Worm (Caenorhabditis elegans) whole organism, mixed stage, embryonic: ENCODE data around the gene rpc-2.

ENCODE experiments used
- M03D4.4 ChIP-seq: sonication (generic microtip); optimal IDR thresholded peaks from 2 replicates; lab custom pipeline; 2017; ENCODE audit warnings: mild to moderate bottlenecking, missing genetic modification characterization, missing compliant biosample characterization
- bed-3 ChIP-seq: fragments of 200-800 bp; sonication (Bioruptor generic); optimal IDR thresholded peaks from 3 replicates; lab custom pipeline; 2018; ENCODE audit warnings: mild to moderate bottlenecking, missing genetic modification characterization, moderate library complexity, missing compliant biosample characterization
- blmp-1 ChIP-seq: fragments of 150-350 bp; optimal IDR thresholded peaks from 2 replicates; lab custom pipeline; 2014; ENCODE audit warnings: missing biosample characterization, missing genetic modification characterization
- ceh-39 ChIP-seq: fragments of 150-350 bp; optimal IDR thresholded peaks from 2 replicates; lab custom pipeline; 2014; ENCODE audit warnings: missing biosample characterization, missing genetic modification characterization
- ceh-43 ChIP-seq: fragments of 200-800 bp; sonication (Bioruptor generic); optimal IDR thresholded peaks from 2 replicates; lab custom pipeline; 2018; ENCODE audit warnings: mild to moderate bottlenecking, missing genetic modification characterization, moderate library complexity, missing compliant biosample characterization
- ceh-83 ChIP-seq: fragments of 200-800 bp; sonication (Bioruptor generic); optimal IDR thresholded peaks from 2 replicates; lab custom pipeline; 2018; ENCODE audit warnings: mild to moderate bottlenecking, missing genetic modification characterization, missing compliant biosample characterization
- cnd-1 ChIP-seq: fragments of 200-800 bp; sonication (Bioruptor generic); optimal IDR thresholded peaks from 2 replicates; lab custom pipeline; 2018; ENCODE audit warnings: mild to moderate bottlenecking, missing genetic modification characterization, missing compliant biosample characterization
- drap-1 ChIP-seq: fragments of 200-800 bp; sonication (Bioruptor generic); optimal IDR thresholded peaks from 3 replicates; lab custom pipeline; 2018; ENCODE audit warnings: mild to moderate bottlenecking, missing genetic modification characterization, missing compliant biosample characterization
- elt-1 ChIP-seq: sonication (generic microtip); optimal IDR thresholded peaks from 2 replicates; lab custom pipeline; 2017; ENCODE audit warnings: missing genetic modification characterization, mild to moderate bottlenecking, missing compliant biosample characterization, antibody characterized with exemption, moderate library complexity, borderline replicate concordance; ENCODE audit not compliant: insufficient read depth
- elt-3 ChIP-seq: fragments of 150-350 bp; optimal IDR thresholded peaks from 2 replicates; lab custom pipeline; 2014; ENCODE audit warnings: missing biosample characterization, missing genetic modification characterization
- flh-1 ChIP-seq: fragments of 200-800 bp; sonication (Bioruptor generic); optimal IDR thresholded peaks from 2 replicates; lab custom pipeline; 2018; ENCODE audit warnings: mild to moderate bottlenecking, missing genetic modification characterization, moderate library complexity, missing compliant biosample characterization
- lin-13 ChIP-seq: fragments of 150-350 bp; optimal IDR thresholded peaks from 2 replicates; lab custom pipeline; 2014; ENCODE audit warnings: missing biosample characterization, missing genetic modification characterization
- lin-32 ChIP-seq: fragments of 200-800 bp; sonication (Bioruptor generic); optimal IDR thresholded peaks from 2 replicates; lab custom pipeline; 2018; ENCODE audit warnings: mild to moderate bottlenecking, missing genetic modification characterization, missing compliant biosample characterization
- lsy-2 ChIP-seq: fragments of 150-350 bp; optimal IDR thresholded peaks from 2 replicates; lab custom pipeline; 2014; ENCODE audit warnings: missing biosample characterization, missing genetic modification characterization
- mep-1 ChIP-seq: fragments of 150-350 bp; optimal IDR thresholded peaks from 2 replicates; lab custom pipeline; 2017; ENCODE audit warnings: missing biosample characterization, missing genetic modification reagents, missing genetic modification characterization, inconsistent platforms
- mls-2 ChIP-seq: sonication (generic microtip); optimal IDR thresholded peaks from 2 replicates; lab custom pipeline; 2016; ENCODE audit warnings: mild to moderate bottlenecking, missing genetic modification characterization, moderate library complexity, missing compliant biosample characterization
- nhr-12 ChIP-seq: fragments of 150-350 bp; optimal IDR thresholded peaks from 2 replicates; lab custom pipeline; 2014; ENCODE audit warnings: missing biosample characterization, missing genetic modification characterization
- nhr-2 ChIP-seq: fragments of 150-350 bp; optimal IDR thresholded peaks from 2 replicates; lab custom pipeline; 2014; ENCODE audit warnings: missing biosample characterization, missing genetic modification characterization
- nhr-237 ChIP-seq: fragments of 150-350 bp; optimal IDR thresholded peaks from 2 replicates; lab custom pipeline; 2014; ENCODE audit warnings: missing biosample characterization, missing genetic modification characterization
- nhr-28 ChIP-seq: fragments of 150-350 bp; optimal IDR thresholded peaks from 2 replicates; lab custom pipeline; 2014; ENCODE audit warnings: missing biosample characterization, missing genetic modification characterization
- nhr-76 ChIP-seq: sonication (generic microtip); optimal IDR thresholded peaks from 2 replicates; lab custom pipeline; 2017; ENCODE audit warnings: missing biosample characterization, missing genetic modification characterization
- pha-4 ChIP-seq: fragments of 150-350 bp; optimal IDR thresholded peaks from 2 replicates; lab custom pipeline; 2018; ENCODE audit warnings: missing biosample characterization, missing genetic modification reagents, missing genetic modification characterization
- sem-2 ChIP-seq: fragments of 200-800 bp; sonication (Bioruptor generic); optimal IDR thresholded peaks from 2 replicates; lab custom pipeline; 2018; ENCODE audit warnings: mild to moderate bottlenecking, missing genetic modification characterization, missing compliant biosample characterization
- snpc-4 ChIP-seq: fragments of 150-350 bp; optimal IDR thresholded peaks from 2 replicates; lab custom pipeline; 2014; ENCODE audit warnings: missing biosample characterization, missing genetic modification characterization
- sptf-1 ChIP-seq: sonication (generic microtip); optimal IDR thresholded peaks from 2 replicates; lab custom pipeline; 2017; ENCODE audit warnings: mild to moderate bottlenecking, missing genetic modification characterization, moderate library complexity, missing compliant biosample characterization
- tbx-8 ChIP-seq: fragments of 200-800 bp; sonication (Bioruptor generic); optimal IDR thresholded peaks from 2 replicates; lab custom pipeline; 2018; ENCODE audit warnings: mild to moderate bottlenecking, missing genetic modification characterization, moderate library complexity, missing compliant biosample characterization
- unc-120 ChIP-seq: sonication (generic microtip); optimal IDR thresholded peaks from 2 replicates; lab custom pipeline; 2017; ENCODE audit warnings: missing genetic modification characterization, missing compliant biosample characterization; ENCODE audit not compliant: poor library complexity, severe bottlenecking
- unc-39 ChIP-seq: fragments of 150-350 bp; optimal IDR thresholded peaks from 2 replicates; lab custom pipeline; 2014; ENCODE audit warnings: missing biosample characterization, missing genetic modification characterization
- zip-8 ChIP-seq: fragments of 150-350 bp; optimal IDR thresholded peaks from 2 replicates; lab custom pipeline; 2014; ENCODE audit warnings: missing biosample characterization, missing genetic modification characterization
- ztf-11 ChIP-seq: fragments of 150-350 bp; optimal IDR thresholded peaks from 2 replicates; lab custom pipeline; 2014; ENCODE audit warnings: missing biosample characterization, missing genetic modification characterization

The rpc-2 gene

DNA sequence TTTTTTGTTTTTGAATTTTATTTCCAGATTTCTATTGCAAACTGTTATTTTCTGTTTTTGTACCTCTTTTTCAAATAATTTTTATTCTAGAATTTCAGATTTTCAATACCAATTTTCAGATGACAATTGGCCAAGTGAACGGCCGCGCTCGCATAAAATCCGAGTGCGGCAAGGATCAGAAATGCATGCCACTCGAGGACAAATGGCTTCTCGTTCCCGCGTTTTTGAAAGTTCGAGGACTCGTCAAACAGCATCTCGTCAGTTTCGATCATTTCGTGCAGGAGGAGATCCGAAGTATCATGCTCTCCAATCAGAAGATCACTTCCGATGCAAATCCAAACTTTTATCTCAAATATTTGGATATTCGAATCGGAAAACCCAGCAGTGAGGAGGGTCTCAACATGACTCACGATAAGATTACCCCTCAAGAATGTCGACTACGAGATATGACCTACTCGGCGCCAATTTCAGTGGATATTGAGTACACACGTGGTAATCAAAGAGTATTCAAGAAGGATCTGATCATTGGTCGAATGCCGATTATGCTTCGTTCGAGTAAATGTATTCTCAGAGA, at the start of gene rpc-2:
Gene rpc-2 (plus strand): TSS at position 120 of the 574 bp plus-strand sequence.
- TF ChIP-seq sptf-1 (tag; lab: Kevin White, UChicago), result no peak
- no peak for TF ChIP-seq nhr-28 (tag; lab: Kevin White, UChicago)
- no peak for TF ChIP-seq snpc-4
- no peak for TF ChIP-seq elt-3 (tag; lab: Kevin White, UChicago)
- TF ChIP-seq M03D4.4 (tag; lab: Kevin White, UChicago), result no peak
- no peak for TF ChIP-seq lin-32 (GFP tag; lab: Kevin White, UChicago)
- TF ChIP-seq unc-39 (tag; lab: Kevin White, UChicago), result no peak
- TF ChIP-seq nhr-12, result no peak
- TF ChIP-seq drap-1 (GFP tag; lab: Kevin White, UChicago), result no peak
- TF ChIP-seq mep-1 (tag; lab: Kevin White, UChicago), result no peak
- no peak for TF ChIP-seq sem-2 (GFP tag; lab: Kevin White, UChicago)
- no peak for TF ChIP-seq ceh-83 (GFP tag; lab: Kevin White, UChicago)
- TF ChIP-seq cnd-1, result no peak
- no peak for TF ChIP-seq tbx-8
- TF ChIP-seq nhr-2 (tag; lab: Kevin White, UChicago), result no peak
- TF ChIP-seq, all 35 proteins: peak for 0

ce11 chrIII:5508669-5509068, 48.5 kb upstream of the rpc-2 start, which contains the start of gene D1044.7:
Gene D1044.7, minus strand, starts transcription at chrIII:5508769.
- no peak for TF ChIP-seq unc-120
- no peak for TF ChIP-seq lin-32 (GFP tag; lab: Kevin White, UChicago)
- no peak for TF ChIP-seq bed-3
- no peak for TF ChIP-seq ceh-39 (tag; lab: Kevin White, UChicago)
- no peak for TF ChIP-seq nhr-237
- no peak for TF ChIP-seq lin-13
- TF ChIP-seq elt-1 (tag; lab: Kevin White, UChicago), result no peak
- no peak for TF ChIP-seq blmp-1 (tag; lab: Kevin White, UChicago)
- no peak for TF ChIP-seq nhr-76 (tag; lab: Kevin White, UChicago)
- no peak for TF ChIP-seq sptf-1 (tag; lab: Kevin White, UChicago)
- no peak for TF ChIP-seq sem-2 (GFP tag; lab: Kevin White, UChicago)

DNA sequence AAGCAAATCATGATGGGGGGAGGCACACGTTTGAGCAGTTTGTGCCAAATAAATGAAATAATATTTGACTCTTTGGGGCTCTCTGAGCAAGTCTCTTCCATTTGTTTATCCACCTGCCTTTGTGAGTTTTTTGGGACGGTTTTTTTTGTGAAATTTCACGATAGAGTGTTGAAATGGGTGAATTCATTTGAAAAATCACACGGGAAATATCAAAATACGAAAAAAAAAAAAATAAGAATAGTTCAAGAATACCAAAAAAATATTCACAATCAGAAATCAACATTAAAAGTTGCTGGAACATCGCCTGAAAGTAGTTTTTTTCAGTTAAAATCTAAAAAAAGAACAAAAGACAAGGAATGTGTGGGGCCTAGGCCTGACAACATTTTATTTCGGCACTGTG, 44.7 kb upstream of the rpc-2 start, which contains the start of gene pqn-25:
Gene pqn-25 (minus strand): TSS at position 101 of the 400 bp plus-strand sequence.
- no peak for TF ChIP-seq lsy-2 (tag; lab: Kevin White, UChicago)
- TF ChIP-seq mep-1 (tag; lab: Kevin White, UChicago), result no peak
- no peak for TF ChIP-seq flh-1
- TF ChIP-seq M03D4.4 (tag; lab: Kevin White, UChicago), result no peak
- no peak for TF ChIP-seq drap-1 (GFP tag; lab: Kevin White, UChicago)
- TF ChIP-seq bed-3, result no peak
- no peak for TF ChIP-seq ztf-11 (tag; lab: Kevin White, UChicago)
- TF ChIP-seq nhr-2 (tag; lab: Kevin White, UChicago), result no peak
- TF ChIP-seq snpc-4, result no peak
- TF ChIP-seq tbx-8, result no peak
- TF ChIP-seq zip-8 (tag; lab: Kevin White, UChicago), result no peak
- no peak for TF ChIP-seq nhr-237

DNA sequence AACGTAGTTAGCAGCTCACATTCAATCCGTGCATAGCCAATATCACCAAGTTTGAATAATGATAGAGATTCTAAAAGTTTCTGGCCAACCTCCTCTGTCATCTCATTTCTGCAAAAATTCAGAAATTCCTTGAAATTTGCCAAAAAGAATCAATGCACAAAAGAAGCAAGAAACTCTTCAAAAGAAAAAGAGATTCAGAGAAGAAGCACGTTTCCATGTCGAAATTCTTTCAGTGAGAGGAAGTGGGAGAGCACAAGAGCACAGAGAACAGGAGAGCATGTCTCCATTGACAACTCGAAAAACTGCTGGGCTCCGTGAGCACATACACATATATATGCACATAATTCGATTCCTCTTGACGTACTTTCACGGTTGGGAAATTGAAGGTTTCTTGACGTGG, 39.7 kb upstream of the rpc-2 start, which contains the start of gene nekl-4:
Gene nekl-4 (minus strand): TSS at position 101 of the 400 bp plus-strand sequence.
- TF ChIP-seq nhr-237 (no peak), M03D4.4 (tag; lab: Kevin White, UChicago) (no peak), nhr-2 (tag; lab: Kevin White, UChicago) (no peak), blmp-1 (tag; lab: Kevin White, UChicago) (no peak), bed-3 (no peak), sptf-1 (tag; lab: Kevin White, UChicago) (no peak)

DNA sequence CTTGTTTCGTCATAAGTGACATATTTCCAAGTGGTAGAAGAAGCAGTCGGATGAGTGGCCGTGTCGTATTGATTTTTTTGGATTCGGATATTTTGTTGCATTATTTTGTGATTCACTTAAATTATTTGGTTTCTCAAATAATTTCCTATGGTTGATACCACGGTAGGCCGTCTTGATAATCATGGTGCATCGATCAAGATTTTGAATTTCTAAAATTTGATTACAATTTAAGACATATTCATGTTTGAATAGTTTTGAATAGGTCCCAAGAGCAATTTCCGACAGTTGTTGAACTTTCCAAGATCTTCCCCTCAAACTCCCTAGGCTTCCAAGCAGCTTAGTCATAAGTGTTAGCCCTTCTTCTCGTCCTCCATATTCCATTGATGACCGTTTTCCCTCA, 35.2 kb upstream of the rpc-2 start, which contains the start of gene D1044.4:
Gene D1044.4 (minus strand): TSS at position 101 of the 400 bp plus-strand sequence.
- TF ChIP-seq nhr-76 (tag; lab: Kevin White, UChicago) (no peak), mep-1 (tag; lab: Kevin White, UChicago) (no peak), elt-1 (tag; lab: Kevin White, UChicago) (no peak), M03D4.4 (tag; lab: Kevin White, UChicago) (no peak), cnd-1 (no peak), ceh-83 (GFP tag; lab: Kevin White, UChicago) (no peak), mls-2 (tag; lab: Kevin White, UChicago) (no peak), pha-4 (tag; lab: Kevin White, UChicago) (no peak), ceh-43 (GFP tag; lab: Kevin White, UChicago) (no peak), sptf-1 (tag; lab: Kevin White, UChicago) (no peak)
